Fruit fly (Drosophila melanogaster) whole organism, embryonic: ENCODE results near the gene CG16972.
A peak's percentile ranks its signal among the peaks of the same experiment; 100 is the strongest.

Source experiments
- Asciz ChIP-seq: fragments of 200-800 bp; sonication (Bioruptor generic); optimal IDR thresholded peaks from 2 replicates; lab custom pipeline; 2017; ENCODE audit warnings: missing biosample characterization, mild to moderate bottlenecking, missing genetic modification characterization, missing genetic modification reagents
- Blimp-1 ChIP-seq: fragments of 200-800 bp; sonication (Bioruptor generic); optimal IDR thresholded peaks from 3 replicates; lab custom pipeline; 2018; ENCODE audit warnings: missing biosample characterization, missing genetic modification characterization, mild to moderate bottlenecking, moderate library complexity, missing genetic modification reagents
- CG10209 ChIP-seq: fragments of 200-800 bp; sonication (Bioruptor generic); optimal IDR thresholded peaks from 3 replicates; lab custom pipeline; 2017; ENCODE audit warnings: missing biosample characterization, mild to moderate bottlenecking, missing genetic modification characterization, missing genetic modification reagents
- CG10366 ChIP-seq: fragments of 200-800 bp; sonication (Bioruptor generic); IDR thresholded peaks from 2 replicates; pipeline ENCODE4 v1.3.6; 2022; ENCODE audit warnings: missing biosample characterization, missing genetic modification characterization
- CG10543 ChIP-seq: fragments of 200-800 bp; sonication (Bioruptor generic); optimal IDR thresholded peaks from 3 replicates; lab custom pipeline; 2017; ENCODE audit warnings: missing biosample characterization, mild to moderate bottlenecking, missing genetic modification characterization, moderate library complexity
- CG11247 ChIP-seq: fragments of 200-800 bp; sonication (Bioruptor generic); IDR thresholded peaks from 2 replicates; pipeline ENCODE4 v1.3.6; 2022; ENCODE audit warnings: missing biosample characterization, missing genetic modification characterization
- CG11696 ChIP-seq: fragments of 200-800 bp; sonication (Bioruptor generic); IDR thresholded peaks from 2 replicates; pipeline ENCODE4 v1.3.6; 2022; ENCODE audit warnings: missing biosample characterization, missing genetic modification characterization
- CG12155 ChIP-seq: fragments of 200-800 bp; sonication (Bioruptor generic); optimal IDR thresholded peaks from 3 replicates; lab custom pipeline; 2016; ENCODE audit warnings: missing biosample characterization, missing genetic modification characterization
- CG15011 ChIP-seq: fragments of 200-800 bp; sonication (Bioruptor generic); optimal IDR thresholded peaks from 3 replicates; lab custom pipeline; 2018; ENCODE audit warnings: missing biosample characterization, mild to moderate bottlenecking, missing genetic modification characterization
- CG15696 ChIP-seq: fragments of 200-800 bp; sonication (Bioruptor generic); optimal IDR thresholded peaks from 2 replicates; lab custom pipeline; 2019; ENCODE audit warnings: missing biosample characterization, mild to moderate bottlenecking, missing genetic modification characterization, moderate library complexity
- CG1603 ChIP-seq: fragments of 200-800 bp; sonication (Bioruptor generic); optimal IDR thresholded peaks from 2 replicates; lab custom pipeline; 2019; ENCODE audit warnings: missing biosample characterization, mild to moderate bottlenecking, missing genetic modification characterization, moderate library complexity
- CG1647 ChIP-seq: fragments of 200-800 bp; sonication (Bioruptor generic); optimal IDR thresholded peaks from 3 replicates; lab custom pipeline; 2016; ENCODE audit warnings: missing biosample characterization, missing genetic modification characterization
- CG17829 ChIP-seq: fragments of 200-800 bp; optimal IDR thresholded peaks from 2 replicates; lab custom pipeline; 2019; ENCODE audit warnings: missing biosample characterization, mild to moderate bottlenecking, missing genetic modification characterization, moderate library complexity
- CG30020 ChIP-seq: fragments of 200-800 bp; optimal IDR thresholded peaks from 2 replicates; lab custom pipeline; 2019; ENCODE audit warnings: missing biosample characterization, mild to moderate bottlenecking, missing genetic modification characterization, moderate library complexity
- CG32532 ChIP-seq: fragments of 200-800 bp; sonication (Bioruptor generic); IDR thresholded peaks from 2 replicates; pipeline ENCODE4 v1.3.6; 2022; ENCODE audit warnings: missing biosample characterization, missing genetic modification characterization
- CG32767 ChIP-seq: fragments of 200-800 bp; sonication (Bioruptor generic); IDR thresholded peaks from 2 replicates; pipeline ENCODE4 v1.3.6; 2022; ENCODE audit warnings: missing biosample characterization, missing genetic modification characterization
- CG3407 ChIP-seq: fragments of 200-800 bp; sonication (Bioruptor generic); optimal IDR thresholded peaks from 2 replicates; lab custom pipeline; 2018; ENCODE audit warnings: missing biosample characterization, mild to moderate bottlenecking, missing genetic modification characterization
- CG3995 ChIP-seq: fragments of 200-800 bp; sonication (Bioruptor generic); optimal IDR thresholded peaks from 3 replicates; lab custom pipeline; 2016; ENCODE audit warnings: missing biosample characterization, missing genetic modification characterization
- CG4424 ChIP-seq: fragments of 200-800 bp; sonication (Bioruptor generic); optimal IDR thresholded peaks from 3 replicates; lab custom pipeline; 2016; ENCODE audit warnings: missing biosample characterization, missing genetic modification characterization
- CG4854 ChIP-seq: fragments of 200-800 bp; sonication (Bioruptor generic); optimal IDR thresholded peaks from 2 replicates; lab custom pipeline; 2016; ENCODE audit warnings: missing biosample characterization, missing genetic modification characterization, inconsistent platforms
- CG6689 ChIP-seq: fragments of 200-800 bp; sonication (Bioruptor generic); IDR thresholded peaks from 2 replicates; pipeline ENCODE4 v1.3.6; 2022; ENCODE audit warnings: missing biosample characterization, missing genetic modification characterization
- CG7372 ChIP-seq: fragments of 200-800 bp; sonication (Bioruptor generic); IDR thresholded peaks from 2 replicates; pipeline ENCODE4 v1.3.6; 2022; ENCODE audit warnings: missing biosample characterization, missing genetic modification characterization
- Chrac-16 ChIP-seq: fragments of 200-800 bp; sonication (Bioruptor generic); optimal IDR thresholded peaks from 3 replicates; lab custom pipeline; 2016; ENCODE audit warnings: missing biosample characterization, missing genetic modification characterization
- CkIIα-i1 ChIP-seq: fragments of 200-800 bp; sonication (Bioruptor generic); IDR thresholded peaks from 2 replicates; pipeline ENCODE4 v1.3.6; 2022; ENCODE audit warnings: missing biosample characterization, missing genetic modification characterization
- Dip2 ChIP-seq: fragments of 200-800 bp; sonication (Bioruptor generic); IDR thresholded peaks from 2 replicates; pipeline ENCODE4 v1.3.6; 2022; ENCODE audit warnings: missing biosample characterization, missing genetic modification characterization
- Dip3 ChIP-seq: fragments of 200-800 bp; sonication (Bioruptor generic); optimal IDR thresholded peaks from 3 replicates; lab custom pipeline; 2016; ENCODE audit warnings: missing biosample characterization, missing genetic modification characterization
- Doc3 ChIP-seq: fragments of 200-800 bp; sonication (Bioruptor generic); IDR thresholded peaks from 3 replicates; pipeline ENCODE4 v1.3.6; 2022; ENCODE audit warnings: missing biosample characterization, missing genetic modification characterization; ENCODE audit not compliant: partially characterized antibody
- E2f2 ChIP-seq: fragments of 200-800 bp; sonication (Bioruptor generic); IDR thresholded peaks from 2 replicates; pipeline ENCODE4 v1.3.6; 2022; ENCODE audit warnings: missing biosample characterization, missing genetic modification characterization
- Gug ChIP-seq: fragments of 200-800 bp; sonication (Bioruptor generic); IDR thresholded peaks from 4 replicates; pipeline ENCODE4 v1.3.6; 2022; ENCODE audit warnings: missing biosample characterization, missing genetic modification characterization
- HmgZ ChIP-seq: fragments of 200-800 bp; sonication (Bioruptor generic); optimal IDR thresholded peaks from 2 replicates; lab custom pipeline; 2018; ENCODE audit warnings: missing biosample characterization, mild to moderate bottlenecking, missing genetic modification characterization
- MTF-1 ChIP-seq: fragments of 200-800 bp; sonication (Bioruptor generic); optimal IDR thresholded peaks from 2 replicates; lab custom pipeline; 2018; ENCODE audit warnings: missing biosample characterization, mild to moderate bottlenecking, missing genetic modification characterization, borderline replicate concordance
- Meics ChIP-seq: fragments of 200-800 bp; sonication (Bioruptor generic); optimal IDR thresholded peaks from 2 replicates; lab custom pipeline; 2017; ENCODE audit warnings: missing biosample characterization, mild to moderate bottlenecking, missing genetic modification characterization
- Myb ChIP-seq: fragments of 200-800 bp; sonication (Bioruptor generic); optimal IDR thresholded peaks from 2 replicates; lab custom pipeline; 2016; ENCODE audit warnings: missing biosample characterization, missing genetic modification characterization
- NFAT ChIP-seq: fragments of 200-800 bp; sonication (Bioruptor generic); IDR thresholded peaks from 2 replicates; pipeline ENCODE4 v1.3.6; 2022; ENCODE audit warnings: missing biosample characterization, missing genetic modification characterization
- Optix ChIP-seq: fragments of 200-800 bp; sonication (Bioruptor generic); IDR thresholded peaks from 3 replicates; pipeline ENCODE4 v1.3.6; 2022; ENCODE audit warnings: missing biosample characterization, missing genetic modification characterization
- Rfx ChIP-seq: fragments of 200-800 bp; sonication (Bioruptor generic); IDR thresholded peaks from 2 replicates; pipeline ENCODE4 v1.3.6; 2022; ENCODE audit warnings: missing biosample characterization, missing genetic modification characterization
- Vsx1 ChIP-seq: fragments of 200-800 bp; sonication (Bioruptor generic); optimal IDR thresholded peaks from 2 replicates; lab custom pipeline; 2017; ENCODE audit warnings: missing biosample characterization, mild to moderate bottlenecking, missing genetic modification characterization, missing genetic modification reagents
- abd-A ChIP-seq: fragments of 200-800 bp; sonication (Bioruptor generic); optimal IDR thresholded peaks from 3 replicates; lab custom pipeline; 2019; ENCODE audit warnings: missing biosample characterization, mild to moderate bottlenecking, missing genetic modification characterization, moderate library complexity
- az2 ChIP-seq: fragments of 200-800 bp; sonication (Bioruptor generic); optimal IDR thresholded peaks from 3 replicates; lab custom pipeline; 2016; ENCODE audit warnings: missing biosample characterization, missing genetic modification characterization
- crp ChIP-seq, 2 experiments: fragments of 200-800 bp; sonication (Bioruptor generic); optimal IDR thresholded peaks; 2 replicates in 1 of 2; 3 replicates in 1 of 2; lab custom pipeline; 2017; ENCODE audit warnings: missing biosample characterization in 2 of 2, missing genetic modification characterization in 2 of 2, mild to moderate bottlenecking in 1 of 2, moderate library complexity in 1 of 2
- danr ChIP-seq: fragments of 200-800 bp; sonication (Bioruptor generic); IDR thresholded peaks from 2 replicates; pipeline ENCODE4 v1.3.6; 2022; ENCODE audit warnings: missing biosample characterization, missing genetic modification characterization
- en ChIP-seq: fragments of 200-800 bp; sonication (Bioruptor generic); optimal IDR thresholded peaks from 2 replicates; lab custom pipeline; 2016; ENCODE audit warnings: missing biosample characterization, missing genetic modification characterization
- gce ChIP-seq: fragments of 200-800 bp; sonication (Bioruptor generic); IDR thresholded peaks from 3 replicates; pipeline ENCODE4 v1.3.6; 2022; ENCODE audit warnings: missing biosample characterization, missing genetic modification characterization
- gcm2 ChIP-seq: fragments of 200-800 bp; sonication (Bioruptor generic); optimal IDR thresholded peaks from 2 replicates; lab custom pipeline; 2016; ENCODE audit warnings: missing biosample characterization, missing genetic modification characterization
- hth ChIP-seq: fragments of >200 bp; optimal IDR thresholded peaks from 2 replicates; lab custom pipeline; 2017; ENCODE audit warnings: inconsistent platforms
- lola ChIP-seq, 3 experiments: fragments of >200 bp in 2 of 3; fragments of 200-800 bp in 1 of 3; sonication (Bioruptor generic) in 1 of 3; optimal IDR thresholded peaks; 2 replicates each; lab custom pipeline; 2017 to 2019; ENCODE audit warnings: missing biosample characterization in 3 of 3, missing genetic modification characterization in 3 of 3, mild to moderate bottlenecking in 1 of 3, moderate library complexity in 1 of 3
- nau ChIP-seq: fragments of 200-800 bp; sonication (Bioruptor generic); optimal IDR thresholded peaks from 3 replicates; lab custom pipeline; 2017; ENCODE audit warnings: missing biosample characterization, mild to moderate bottlenecking, missing genetic modification characterization, missing genetic modification reagents
- repo ChIP-seq: fragments of 200-800 bp; sonication (Bioruptor generic); optimal IDR thresholded peaks from 2 replicates; lab custom pipeline; 2016; ENCODE audit warnings: missing biosample characterization, missing genetic modification characterization
- rib ChIP-seq: fragments of 200-800 bp; sonication (Bioruptor generic); IDR thresholded peaks from 2 replicates; pipeline ENCODE4 v1.3.6; 2022; ENCODE audit warnings: missing biosample characterization, missing genetic modification characterization
- ro ChIP-seq: fragments of 200-800 bp; sonication (Bioruptor generic); IDR thresholded peaks from 2 replicates; pipeline ENCODE4 v1.3.6; 2022; ENCODE audit warnings: missing biosample characterization, missing genetic modification characterization
- so ChIP-seq: fragments of 200-800 bp; sonication (Bioruptor generic); IDR thresholded peaks from 3 replicates; pipeline ENCODE4 v1.3.6; 2022; ENCODE audit warnings: missing biosample characterization, missing genetic modification characterization
- yki ChIP-seq: fragments of >200 bp; optimal IDR thresholded peaks from 3 replicates; lab custom pipeline; 2018

The CG16972 gene

dm6 chr2L:13205256-13205655, 2.2 kb upstream of the CG16972 start (continued):
- TF ChIP-seq rib (0 out of 2 replicates have a peak, but pooled peaks have one; percentile 20), CG3407 (GFP tag; lab: Kevin White, UChicago) (peak; percentile 7), CG10543 (GFP tag; lab: Kevin White, UChicago) (peak; percentile 91), Doc3 (GFP tag; lab: Robert Waterston, UW) (no peak), lola (GFP tag; optimal IDR thresholded peaks at IDR 0.05; lab: Kevin White, UChicago) (no peak), abd-A (peak; percentile 64), ro (GFP tag; lab: Robert Waterston, UW) (no peak), HmgZ (peak; percentile 7), CG10209 (GFP tag; lab: Kevin White, UChicago) (peak; percentile 3), Gug (GFP tag; lab: Robert Waterston, UW) (no peak), hth (no peak), Chrac-16 (no peak), nau (GFP tag; lab: Kevin White, UChicago) (no peak), Meics (GFP tag; lab: Kevin White, UChicago) (no peak), CG30020 (tag; lab: Kevin White, UChicago) (no peak), CG15696 (tag; lab: Kevin White, UChicago) (no peak), CG7372 (GFP tag; lab: Robert Waterston, UW) (no peak), CG32532 (GFP tag; lab: Robert Waterston, UW) (peak; percentile 43; the same call in 1 of the 2 replicates), CkIIα-i1 (GFP tag; lab: Robert Waterston, UW) (no peak), CG4424 (GFP tag; lab: Kevin White, UChicago) (no peak), CG1647 (GFP tag; lab: Kevin White, UChicago) (no peak), CG3995 (GFP tag; lab: Kevin White, UChicago) (no peak), CG11696 (GFP tag; lab: Robert Waterston, UW) (no peak), NFAT (GFP tag; lab: Robert Waterston, UW) (no peak), crp (GFP tag; optimal IDR thresholded peaks at IDR 0.05; lab: Kevin White, UChicago) (peak in 1 of 2 experiments; percentile 7), CG6689 (GFP tag; lab: Robert Waterston, UW) (no peak), CG32767 (GFP tag; lab: Robert Waterston, UW) (peak; percentile 59; the same call in 1 of the 2 replicates), Blimp-1 (GFP tag; lab: Kevin White, UChicago) (no peak), Myb (GFP tag; lab: Kevin White, UChicago) (no peak), gce (GFP tag; lab: Robert Waterston, UW) (peak; percentile 70; the same call in 2 of the 3 replicates), Vsx1 (peak; percentile 25), CG4854 (GFP tag; lab: Kevin White, UChicago) (no peak), CG12155 (no peak), CG11247 (GFP tag; lab: Robert Waterston, UW) (no peak), Dip3 (GFP tag; lab: Kevin White, UChicago) (peak; percentile 22), CG10366 (GFP tag; lab: Robert Waterston, UW) (no peak), repo (GFP tag; lab: Kevin White, UChicago) (no peak), Dip2 (GFP tag; lab: Robert Waterston, UW) (no peak), Rfx (GFP tag; lab: Robert Waterston, UW) (peak; percentile 19; the same call in 1 of the 2 replicates), danr (GFP tag; lab: Robert Waterston, UW) (no peak), az2 (GFP tag; lab: Kevin White, UChicago) (no peak), so (GFP tag; lab: Robert Waterston, UW) (peak; percentile 51; the same call in 1 of the 3 replicates), en (no peak), CG15011 (GFP tag; lab: Kevin White, UChicago) (no peak), Optix (0 out of 3 replicates have a peak, but pooled peaks have one; percentile 15), E2f2 (GFP tag; lab: Robert Waterston, UW) (no peak; the same call in 1 of the 2 replicates), CG1603 (tag; lab: Kevin White, UChicago) (peak; percentile 20), gcm2 (GFP tag; lab: Kevin White, UChicago) (no peak), CG17829 (tag; lab: Kevin White, UChicago) (peak; percentile 4), yki (no peak), Asciz (GFP tag; lab: Kevin White, UChicago) (no peak), MTF-1 (GFP tag; lab: Kevin White, UChicago) (peak; percentile 36)
